Fruit fly (Drosophila melanogaster) whole organism, embryonic: Measurements from ENCODE around the gene sob.

ENCODE experiments used
- Awh ChIP-seq: fragments of 200-800 bp; sonication (Bioruptor generic); IDR thresholded peaks from 2 replicates; pipeline ENCODE4, ENCODE4 v1.3.6; 2022; ENCODE audit warnings: missing biosample characterization, missing genetic modification characterization
- CG10147 ChIP-seq: fragments of 200-800 bp; sonication (Bioruptor generic); optimal IDR thresholded peaks from 2 replicates; lab custom pipeline; 2019; ENCODE audit warnings: missing biosample characterization, mild to moderate bottlenecking, missing genetic modification characterization, moderate library complexity
- CG10979 ChIP-seq: fragments of 200-800 bp; sonication (Bioruptor generic); optimal IDR thresholded peaks from 2 replicates; lab custom pipeline; 2018; ENCODE audit warnings: missing biosample characterization, mild to moderate bottlenecking, missing genetic modification characterization, moderate library complexity
- CG11247 ChIP-seq: fragments of 200-800 bp; sonication (Bioruptor generic); IDR thresholded peaks from 2 replicates; pipeline ENCODE4 v1.3.6; 2022; ENCODE audit warnings: missing biosample characterization, missing genetic modification characterization
- CG11456 ChIP-seq: fragments of 200-800 bp; sonication (Bioruptor generic); IDR thresholded peaks from 3 replicates; pipeline ENCODE4 v1.3.6; 2022; ENCODE audit warnings: missing biosample characterization, missing genetic modification characterization
- CG11560 ChIP-seq: fragments of 200-800 bp; sonication (Bioruptor generic); IDR thresholded peaks from 3 replicates; pipeline ENCODE4 v1.3.6; 2022; ENCODE audit warnings: missing biosample characterization, missing genetic modification characterization
- CG11695 ChIP-seq: fragments of 200-800 bp; sonication (Bioruptor generic); IDR thresholded peaks from 3 replicates; pipeline ENCODE4 v1.3.6; 2022; ENCODE audit warnings: missing biosample characterization, missing genetic modification characterization
- CG11723 ChIP-seq: fragments of 200-800 bp; sonication (Bioruptor generic); optimal IDR thresholded peaks from 2 replicates; lab custom pipeline; 2017; ENCODE audit warnings: missing biosample characterization, mild to moderate bottlenecking, missing genetic modification characterization
- CG12391 ChIP-seq: fragments of 200-800 bp; sonication (Bioruptor generic); optimal IDR thresholded peaks from 3 replicates; lab custom pipeline; 2018; ENCODE audit warnings: missing biosample characterization, mild to moderate bottlenecking, missing genetic modification characterization, moderate library complexity
- CG13894 ChIP-seq: fragments of 200-800 bp; sonication (Bioruptor generic); optimal IDR thresholded peaks from 3 replicates; lab custom pipeline; 2018; ENCODE audit warnings: missing biosample characterization, mild to moderate bottlenecking, missing genetic modification characterization, moderate library complexity
- CG14441 ChIP-seq: fragments of 200-800 bp; sonication (Bioruptor generic); IDR thresholded peaks from 2 replicates; pipeline ENCODE4 v1.3.6; 2022; ENCODE audit warnings: missing biosample characterization, missing genetic modification characterization
- CG16863 ChIP-seq: fragments of 200-800 bp; sonication (Bioruptor generic); optimal IDR thresholded peaks from 3 replicates; lab custom pipeline; 2016; ENCODE audit warnings: missing biosample characterization, missing genetic modification characterization
- CG17829 ChIP-seq: fragments of 200-800 bp; optimal IDR thresholded peaks from 2 replicates; lab custom pipeline; 2019; ENCODE audit warnings: missing biosample characterization, mild to moderate bottlenecking, missing genetic modification characterization, moderate library complexity
- CG17912 ChIP-seq: fragments of 200-800 bp; sonication (Bioruptor generic); optimal IDR thresholded peaks from 2 replicates; lab custom pipeline; 2018; ENCODE audit warnings: missing biosample characterization, mild to moderate bottlenecking, missing genetic modification characterization
- CG18599 ChIP-seq: fragments of 200-800 bp; sonication (Bioruptor generic); optimal IDR thresholded peaks from 3 replicates; lab custom pipeline; 2017; ENCODE audit warnings: missing biosample characterization, missing genetic modification characterization, mild to moderate bottlenecking, moderate library complexity, missing genetic modification reagents
- CG31365 ChIP-seq: fragments of 200-800 bp; sonication (Bioruptor generic); optimal IDR thresholded peaks from 2 replicates; lab custom pipeline; 2018; ENCODE audit warnings: missing biosample characterization, mild to moderate bottlenecking, missing genetic modification characterization
- CG33213 ChIP-seq: fragments of 200-800 bp; sonication (Bioruptor generic); optimal IDR thresholded peaks from 3 replicates; lab custom pipeline; 2016; ENCODE audit warnings: missing biosample characterization, missing genetic modification characterization
- CG4854 ChIP-seq: fragments of 200-800 bp; sonication (Bioruptor generic); optimal IDR thresholded peaks from 2 replicates; lab custom pipeline; 2016; ENCODE audit warnings: missing biosample characterization, missing genetic modification characterization, inconsistent platforms
- CG6654 ChIP-seq: fragments of 200-800 bp; sonication (Bioruptor generic); optimal IDR thresholded peaks from 2 replicates; lab custom pipeline; 2017; ENCODE audit warnings: missing biosample characterization, mild to moderate bottlenecking, missing genetic modification characterization
- CG8281 ChIP-seq: fragments of 200-800 bp; sonication (Bioruptor generic); optimal IDR thresholded peaks from 2 replicates; lab custom pipeline; 2018; ENCODE audit warnings: missing biosample characterization, mild to moderate bottlenecking, missing genetic modification characterization, moderate library complexity
- CG9215 ChIP-seq: fragments of 200-800 bp; sonication (Bioruptor generic); IDR thresholded peaks from 2 replicates; pipeline ENCODE4 v1.3.6; 2022; ENCODE audit warnings: missing biosample characterization, missing genetic modification characterization
- CG9609 ChIP-seq: fragments of 200-800 bp; sonication (Bioruptor generic); optimal IDR thresholded peaks from 3 replicates; lab custom pipeline; 2016; ENCODE audit warnings: missing biosample characterization, missing genetic modification characterization
- Dad ChIP-seq: fragments of 200-800 bp; sonication (Bioruptor generic); optimal IDR thresholded peaks from 3 replicates; lab custom pipeline; 2016; ENCODE audit warnings: missing biosample characterization, missing genetic modification characterization
- Dip2 ChIP-seq: fragments of 200-800 bp; sonication (Bioruptor generic); IDR thresholded peaks from 2 replicates; pipeline ENCODE4 v1.3.6; 2022; ENCODE audit warnings: missing biosample characterization, missing genetic modification characterization
- Dref ChIP-seq: fragments of 200-800 bp; sonication (Bioruptor generic); IDR thresholded peaks from 2 replicates; pipeline ENCODE4 v1.3.6; 2022; ENCODE audit warnings: missing biosample characterization, missing genetic modification characterization
- Kr ChIP-seq: fragments of 200-800 bp; sonication (Bioruptor generic); optimal IDR thresholded peaks from 2 replicates; lab custom pipeline; 2017; ENCODE audit warnings: missing biosample characterization, mild to moderate bottlenecking, missing genetic modification characterization
- Mad ChIP-seq: fragments of 200-800 bp; sonication (Bioruptor generic); optimal IDR thresholded peaks from 2 replicates; lab custom pipeline; 2016; ENCODE audit warnings: missing biosample characterization, missing genetic modification characterization
- Pdp1 ChIP-seq, 2 experiments: fragments of 200-800 bp; sonication (Bioruptor generic); optimal IDR thresholded peaks; 3 replicates each; lab custom pipeline; 2016; ENCODE audit warnings: missing biosample characterization in 2 of 2, missing genetic modification characterization in 2 of 2, mild to moderate bottlenecking in 1 of 2, moderate library complexity in 1 of 2
- Scr ChIP-seq: fragments of 200-800 bp; sonication (Bioruptor generic); IDR thresholded peaks from 2 replicates; pipeline ENCODE4 v1.3.6; 2022; ENCODE audit warnings: missing biosample characterization, missing genetic modification characterization; ENCODE audit not compliant: partially characterized antibody
- Sry-δ ChIP-seq: fragments of 200-800 bp; sonication (Bioruptor generic); optimal IDR thresholded peaks from 2 replicates; lab custom pipeline; 2016; ENCODE audit warnings: missing biosample characterization, missing genetic modification characterization
- Xrp1 ChIP-seq: fragments of 200-800 bp; sonication (Bioruptor generic); IDR thresholded peaks from 2 replicates; pipeline ENCODE4 v1.3.6; 2022; ENCODE audit warnings: missing biosample characterization, missing genetic modification characterization
- ab ChIP-seq: fragments of 200-800 bp; sonication (Bioruptor generic); optimal IDR thresholded peaks from 2 replicates; lab custom pipeline; 2016; ENCODE audit warnings: missing biosample characterization, missing genetic modification characterization
- caup ChIP-seq: fragments of 200-800 bp; sonication (Bioruptor generic); optimal IDR thresholded peaks from 3 replicates; lab custom pipeline; 2017; ENCODE audit warnings: missing biosample characterization, mild to moderate bottlenecking, missing genetic modification characterization, moderate library complexity; ENCODE audit not compliant: severe bottlenecking
- chinmo ChIP-seq: fragments of 200-800 bp; sonication (Bioruptor generic); IDR thresholded peaks from 4 replicates; pipeline ENCODE4 v1.3.6; 2022; ENCODE audit warnings: missing biosample characterization, missing genetic modification characterization; ENCODE audit not compliant: partially characterized antibody
- ci ChIP-seq: fragments of 200-800 bp; sonication (Bioruptor generic); IDR thresholded peaks from 3 replicates; pipeline ENCODE4 v1.3.6; 2022; ENCODE audit warnings: missing biosample characterization, missing genetic modification characterization
- crol ChIP-seq: fragments of 200-800 bp; sonication (Bioruptor generic); IDR thresholded peaks from 2 replicates; pipeline ENCODE4 v1.3.6; 2022; ENCODE audit warnings: missing biosample characterization, missing genetic modification characterization
- dati ChIP-seq: fragments of 200-800 bp; sonication (Bioruptor generic); IDR thresholded peaks from 2 replicates; pipeline ENCODE4 v1.3.6; 2022; ENCODE audit warnings: missing biosample characterization, missing genetic modification characterization
- dimm ChIP-seq: fragments of 200-800 bp; sonication (Bioruptor generic); IDR thresholded peaks from 2 replicates; pipeline ENCODE4 v1.3.6; 2022; ENCODE audit warnings: missing biosample characterization, missing genetic modification characterization
- emc ChIP-seq: fragments of 200-800 bp; sonication (Bioruptor generic); optimal IDR thresholded peaks from 2 replicates; lab custom pipeline; 2016; ENCODE audit warnings: missing biosample characterization, missing genetic modification characterization
- exex ChIP-seq: fragments of 200-800 bp; sonication (Bioruptor generic); optimal IDR thresholded peaks from 4 replicates; lab custom pipeline; 2018; ENCODE audit warnings: missing biosample characterization, mild to moderate bottlenecking, missing genetic modification characterization, moderate library complexity
- gce ChIP-seq: fragments of 200-800 bp; sonication (Bioruptor generic); IDR thresholded peaks from 3 replicates; pipeline ENCODE4 v1.3.6; 2022; ENCODE audit warnings: missing biosample characterization, missing genetic modification characterization
- h ChIP-seq: fragments of >200 bp; optimal IDR thresholded peaks from 2 replicates; lab custom pipeline; 2017
- hb ChIP-seq: fragments of 200-800 bp; sonication (Bioruptor generic); IDR thresholded peaks from 3 replicates; pipeline ENCODE4 v1.3.6; 2022; ENCODE audit warnings: missing biosample characterization, missing genetic modification characterization; ENCODE audit not compliant: partially characterized antibody
- hkb ChIP-seq, 2 experiments: fragments of 200-800 bp in 1 of 2; fragments of >200 bp in 1 of 2; sonication (Bioruptor generic) in 1 of 2; IDR thresholded peaks in 1 of 2; optimal IDR thresholded peaks in 1 of 2; 2 replicates each; pipeline versions ENCODE4 v1.3.6 to Lab custom; 2017 to 2022; ENCODE audit warnings: missing biosample characterization in 1 of 2, missing genetic modification characterization in 1 of 2
- lab ChIP-seq: fragments of 200-800 bp; sonication (Bioruptor generic); optimal IDR thresholded peaks from 3 replicates; lab custom pipeline; 2017; ENCODE audit warnings: missing biosample characterization, missing genetic modification characterization, mild to moderate bottlenecking, moderate library complexity, missing genetic modification reagents
- nom ChIP-seq: fragments of 200-800 bp; sonication (Bioruptor generic); optimal IDR thresholded peaks from 2 replicates; lab custom pipeline; 2017; ENCODE audit warnings: missing biosample characterization, missing genetic modification characterization, mild to moderate bottlenecking, moderate library complexity, missing genetic modification reagents
- row ChIP-seq: fragments of 200-800 bp; sonication (Bioruptor generic); IDR thresholded peaks from 3 replicates; pipeline ENCODE4 v1.3.6; 2022; ENCODE audit warnings: missing biosample characterization, missing genetic modification characterization
- so ChIP-seq: fragments of 200-800 bp; sonication (Bioruptor generic); IDR thresholded peaks from 3 replicates; pipeline ENCODE4 v1.3.6; 2022; ENCODE audit warnings: missing biosample characterization, missing genetic modification characterization
- stc ChIP-seq: fragments of 200-800 bp; sonication (Bioruptor generic); IDR thresholded peaks from 2 replicates; pipeline ENCODE4 v1.3.6; 2022; ENCODE audit warnings: missing biosample characterization, missing genetic modification characterization
- trem ChIP-seq: fragments of 200-800 bp; optimal IDR thresholded peaks from 3 replicates; lab custom pipeline; 2019; ENCODE audit warnings: missing biosample characterization, mild to moderate bottlenecking, missing genetic modification characterization, moderate library complexity

Gene sob

dm6 chr2L:3598485-3598884, 17.9 kb upstream of the sob start (continued):
- TF ChIP-seq nom (GFP tag; lab: Kevin White, UChicago) (no peak), h (lab: Kevin White, UChicago) (no peak), Dip2 (no peak), Mad (GFP tag; lab: Kevin White, UChicago) (peak; percentile 18), so (GFP tag; lab: Robert Waterston, UW) (0 out of 3 replicates have a peak, but pooled peaks have one; percentile 34), dimm (GFP tag; lab: Robert Waterston, UW) (0 out of 2 replicates have a peak, but pooled peaks have one; percentile 56), CG11456 (peak; percentile 70; the same call in 2 of the 3 replicates), CG14441 (GFP tag; lab: Robert Waterston, UW) (0 out of 2 replicates have a peak, but pooled peaks have one; percentile 11), Dad (GFP tag; lab: Kevin White, UChicago) (peak; percentile 26), CG11723 (GFP tag; lab: Kevin White, UChicago) (no peak), CG9215 (GFP tag; lab: Robert Waterston, UW) (no peak), stc (GFP tag; lab: Robert Waterston, UW) (peak; percentile 19; the same call in 1 of the 2 replicates), CG4854 (GFP tag; lab: Kevin White, UChicago) (no peak), exex (tag; lab: Kevin White, UChicago) (no peak), crol (no peak), gce (GFP tag; lab: Robert Waterston, UW) (peak; percentile 32; the same call in 1 of the 3 replicates), CG12391 (tag; lab: Kevin White, UChicago) (peak; percentile 39), CG6654 (GFP tag; lab: Kevin White, UChicago) (peak; percentile 23), CG18599 (no peak), Sry-δ (GFP tag; lab: Kevin White, UChicago) (no peak), ci (GFP tag; lab: Robert Waterston, UW) (peak; percentile 77), Pdp1 (GFP tag; optimal IDR thresholded peaks at IDR 0.05; lab: Kevin White, UChicago) (peak; percentile 12 to 45), CG10979 (tag; lab: Kevin White, UChicago) (peak; percentile 74), CG17829 (tag; lab: Kevin White, UChicago) (peak; percentile 56), dati (GFP tag; lab: Robert Waterston, UW) (0 out of 2 replicates have a peak, but pooled peaks have one; percentile 26), Kr (no peak), CG33213 (GFP tag; lab: Kevin White, UChicago) (peak; percentile 34), lab (peak; percentile 24), CG9609 (GFP tag; lab: Kevin White, UChicago) (peak; percentile 19), CG31365 (tag; lab: Kevin White, UChicago) (no peak), CG17912 (GFP tag; lab: Kevin White, UChicago) (no peak), Xrp1 (GFP tag; lab: Robert Waterston, UW) (peak; percentile 69), ab (no peak), CG13894 (tag; lab: Kevin White, UChicago) (no peak), CG16863 (GFP tag; lab: Kevin White, UChicago) (peak; percentile 62), CG8281 (tag; lab: Kevin White, UChicago) (no peak), Awh (GFP tag; lab: Robert Waterston, UW) (peak; percentile 70), trem (tag; lab: Kevin White, UChicago) (peak; percentile 11), CG11695 (GFP tag; lab: Robert Waterston, UW) (no peak), Scr (GFP tag; lab: Robert Waterston, UW) (no peak), caup (GFP tag; lab: Kevin White, UChicago) (no peak), Dref (no peak), CG11247 (GFP tag; lab: Robert Waterston, UW) (peak; percentile 26; the same call in 1 of the 2 replicates), CG11560 (tag; lab: Robert Waterston, UW) (no peak), CG10147 (GFP tag; lab: Kevin White, UChicago) (no peak), hb (GFP tag; lab: Robert Waterston, UW) (no peak), row (GFP tag; lab: Robert Waterston, UW) (peak; percentile 50), emc (GFP tag; lab: Kevin White, UChicago) (no peak), chinmo (GFP tag; lab: Robert Waterston, UW) (no peak), hkb (optimal IDR thresholded peaks at IDR 0.05; lab: Kevin White, UChicago) (no peak), hkb (GFP tag; IDR thresholded peaks at IDR 0.05; lab: Robert Waterston, UW) (peak; percentile 65; the same call in 1 of the 2 replicates)
